Worm (Caenorhabditis elegans) whole organism, midembryonic: Measurements from ENCODE around the gene K08D9.2.

Source experiments
- med-1 ChIP-seq: sonication (generic microtip); optimal IDR thresholded peaks from 2 replicates; lab custom pipeline; 2017; ENCODE audit warnings: missing genetic modification characterization, mild to moderate bottlenecking, missing compliant biosample characterization, antibody characterized with exemption, missing genetic modification reagents; ENCODE audit not compliant: insufficient read depth
- ref-1 ChIP-seq: fragments of 200-800 bp; sonication (Bioruptor generic); conservative IDR thresholded peaks from 2 replicates; pipeline ENCODE4 v1.3.6; 2022; ENCODE audit warnings: missing genetic modification reagents, missing genetic modification characterization, missing compliant biosample characterization
- tab-1 ChIP-seq: fragments of 200-800 bp; sonication (Bioruptor generic); IDR thresholded peaks from 2 replicates; pipeline ENCODE4 v1.3.6; 2022; ENCODE audit warnings: missing genetic modification characterization, missing compliant biosample characterization
- ztf-29 ChIP-seq: fragments of 200-800 bp; sonication (Bioruptor generic); IDR thresholded peaks from 2 replicates; pipeline ENCODE4 v1.3.6; 2022; ENCODE audit warnings: missing genetic modification reagents, missing genetic modification characterization, missing compliant biosample characterization

DNA sequence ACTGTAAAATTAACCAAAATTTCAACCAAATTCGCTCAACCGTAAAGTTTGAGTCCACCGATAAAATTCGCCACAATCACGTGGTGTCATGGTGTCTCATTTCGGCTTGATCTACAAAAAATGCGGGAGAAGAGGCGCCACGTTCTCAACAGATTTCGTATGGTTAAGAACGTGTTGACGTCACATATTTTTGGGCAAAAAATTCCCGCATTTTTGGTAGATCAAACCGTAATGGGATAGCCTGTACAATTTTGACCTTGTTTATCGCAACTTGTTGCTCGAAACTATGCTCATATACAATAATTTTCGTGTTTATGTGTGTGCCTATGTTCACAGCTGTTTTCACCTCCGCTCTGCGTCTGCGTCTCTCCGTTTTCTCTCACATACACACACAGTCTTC, 18.5 kb upstream of the K08D9.2 start:
- TF ChIP-seq ztf-29 (GFP tag; lab: Robert Waterston, UW): no peak
- no peak for TF ChIP-seq tab-1 (GFP tag; lab: Robert Waterston, UW)
- no peak for TF ChIP-seq ref-1 (GFP tag; lab: Robert Waterston, UW)
- no peak for TF ChIP-seq med-1
